Fruit fly (Drosophila melanogaster) whole organism, embryonic: Measurements from ENCODE around the gene NKCC.

Source experiments
- Adf1 ChIP-seq: fragments of 200-800 bp; sonication (Bioruptor generic); IDR thresholded peaks from 2 replicates; pipeline ENCODE4 v1.3.6; 2022; ENCODE audit warnings: missing biosample characterization, missing genetic modification characterization
- Awh ChIP-seq: fragments of 200-800 bp; sonication (Bioruptor generic); IDR thresholded peaks from 2 replicates; pipeline ENCODE4, ENCODE4 v1.3.6; 2022; ENCODE audit warnings: missing biosample characterization, missing genetic modification characterization
- Bteb2 ChIP-seq: fragments of 200-800 bp; sonication (Bioruptor generic); optimal IDR thresholded peaks from 2 replicates; lab custom pipeline; 2016; ENCODE audit warnings: missing biosample characterization, missing genetic modification characterization
- CG10209 ChIP-seq: fragments of 200-800 bp; sonication (Bioruptor generic); optimal IDR thresholded peaks from 3 replicates; lab custom pipeline; 2017; ENCODE audit warnings: missing biosample characterization, mild to moderate bottlenecking, missing genetic modification characterization, missing genetic modification reagents
- CG11247 ChIP-seq: fragments of 200-800 bp; sonication (Bioruptor generic); IDR thresholded peaks from 2 replicates; pipeline ENCODE4 v1.3.6; 2022; ENCODE audit warnings: missing biosample characterization, missing genetic modification characterization
- CG11504 ChIP-seq: fragments of 200-800 bp; sonication (Bioruptor generic); optimal IDR thresholded peaks from 3 replicates; lab custom pipeline; 2019; ENCODE audit warnings: missing biosample characterization, mild to moderate bottlenecking, missing genetic modification characterization, moderate library complexity
- CG12391 ChIP-seq: fragments of 200-800 bp; sonication (Bioruptor generic); optimal IDR thresholded peaks from 3 replicates; lab custom pipeline; 2018; ENCODE audit warnings: missing biosample characterization, mild to moderate bottlenecking, missing genetic modification characterization, moderate library complexity
- CG1647 ChIP-seq: fragments of 200-800 bp; sonication (Bioruptor generic); optimal IDR thresholded peaks from 3 replicates; lab custom pipeline; 2016; ENCODE audit warnings: missing biosample characterization, missing genetic modification characterization
- CG16813 ChIP-seq: fragments of 200-800 bp; sonication (Bioruptor generic); IDR thresholded peaks from 3 replicates; pipeline ENCODE4 v1.3.6; 2022; ENCODE audit warnings: missing biosample characterization, missing genetic modification characterization; ENCODE audit not compliant: partially characterized antibody
- CG17361 ChIP-seq: fragments of 200-800 bp; sonication (Bioruptor generic); IDR thresholded peaks from 3 replicates; pipeline ENCODE4 v1.3.6; 2022; ENCODE audit warnings: missing biosample characterization, missing genetic modification characterization
- CG1792 ChIP-seq: fragments of 200-800 bp; sonication (Bioruptor generic); optimal IDR thresholded peaks from 2 replicates; lab custom pipeline; 2016; ENCODE audit warnings: missing biosample characterization, missing genetic modification characterization
- CG2889 ChIP-seq: fragments of 200-800 bp; sonication (Bioruptor generic); IDR thresholded peaks from 3 replicates; pipeline ENCODE4 v1.3.6; 2022; ENCODE audit warnings: missing biosample characterization, missing genetic modification characterization
- CG30431 ChIP-seq: fragments of 200-800 bp; sonication (Bioruptor generic); optimal IDR thresholded peaks from 2 replicates; lab custom pipeline; 2017; ENCODE audit warnings: missing biosample characterization, missing genetic modification characterization
- CG33557 ChIP-seq: fragments of 200-800 bp; sonication (Bioruptor generic); optimal IDR thresholded peaks from 2 replicates; lab custom pipeline; 2019; ENCODE audit warnings: missing biosample characterization, mild to moderate bottlenecking, missing genetic modification characterization, moderate library complexity
- CG3407 ChIP-seq: fragments of 200-800 bp; sonication (Bioruptor generic); optimal IDR thresholded peaks from 2 replicates; lab custom pipeline; 2018; ENCODE audit warnings: missing biosample characterization, mild to moderate bottlenecking, missing genetic modification characterization
- CG3726 ChIP-seq: fragments of 200-800 bp; sonication (Bioruptor generic); IDR thresholded peaks from 3 replicates; pipeline ENCODE4, ENCODE4 v1.3.6; 2022; ENCODE audit warnings: missing biosample characterization, missing genetic modification characterization
- CG42726 ChIP-seq: fragments of 200-800 bp; sonication (Bioruptor generic); IDR thresholded peaks from 2 replicates; pipeline ENCODE4 v1.3.6; 2022; ENCODE audit warnings: missing biosample characterization, missing genetic modification characterization; ENCODE audit not compliant: partially characterized antibody
- CG4328 ChIP-seq: fragments of 200-800 bp; sonication (Bioruptor generic); optimal IDR thresholded peaks from 3 replicates; lab custom pipeline; 2017; ENCODE audit warnings: missing biosample characterization, missing genetic modification reagents, missing genetic modification characterization
- CG4820 ChIP-seq: fragments of 200-800 bp; sonication (Bioruptor generic); optimal IDR thresholded peaks from 3 replicates; lab custom pipeline; 2016; ENCODE audit warnings: missing biosample characterization, missing genetic modification characterization
- CG7928 ChIP-seq: fragments of 200-800 bp; sonication (Bioruptor generic); optimal IDR thresholded peaks from 2 replicates; lab custom pipeline; 2017; ENCODE audit warnings: missing biosample characterization, mild to moderate bottlenecking, missing genetic modification characterization
- CG9932 ChIP-seq: fragments of 200-800 bp; sonication (Bioruptor generic); IDR thresholded peaks from 2 replicates; pipeline ENCODE4 v1.3.6; 2022; ENCODE audit warnings: missing biosample characterization, missing genetic modification characterization
- CTCF ChIP-seq: fragments of 200-800 bp; sonication (Bioruptor generic); optimal IDR thresholded peaks from 2 replicates; lab custom pipeline; 2017; ENCODE audit warnings: missing biosample characterization, mild to moderate bottlenecking, missing genetic modification characterization, moderate library complexity
- Dp ChIP-seq: fragments of 200-800 bp; sonication (Bioruptor generic); optimal IDR thresholded peaks from 2 replicates; lab custom pipeline; 2018; ENCODE audit warnings: missing biosample characterization, mild to moderate bottlenecking, missing genetic modification characterization, moderate library complexity
- Fer1 ChIP-seq: fragments of 200-800 bp; sonication (Bioruptor generic); optimal IDR thresholded peaks from 2 replicates; lab custom pipeline; 2017; ENCODE audit warnings: missing biosample characterization, mild to moderate bottlenecking, missing genetic modification characterization
- Fer2 ChIP-seq: fragments of 200-800 bp; sonication (Bioruptor generic); optimal IDR thresholded peaks from 2 replicates; lab custom pipeline; 2018; ENCODE audit warnings: missing biosample characterization, mild to moderate bottlenecking, missing genetic modification characterization, moderate library complexity
- HLH54F ChIP-seq: fragments of 200-800 bp; sonication (Bioruptor generic); optimal IDR thresholded peaks from 3 replicates; lab custom pipeline; 2016; ENCODE audit warnings: missing biosample characterization, missing genetic modification characterization
- Hey ChIP-seq: fragments of 200-800 bp; sonication (Bioruptor generic); optimal IDR thresholded peaks from 3 replicates; lab custom pipeline; 2018; ENCODE audit warnings: missing biosample characterization, mild to moderate bottlenecking, missing genetic modification characterization
- Hmr ChIP-seq: fragments of 200-800 bp; sonication (Bioruptor generic); optimal IDR thresholded peaks from 3 replicates; lab custom pipeline; 2017; ENCODE audit warnings: mild to moderate bottlenecking, missing biosample characterization, missing genetic modification reagents, missing genetic modification characterization
- Lim3 ChIP-seq: fragments of 200-800 bp; sonication (Bioruptor generic); IDR thresholded peaks from 2 replicates; pipeline ENCODE4 v1.3.6; 2022; ENCODE audit warnings: missing biosample characterization, missing genetic modification characterization
- Mes4 ChIP-seq: fragments of 200-800 bp; sonication (Bioruptor generic); optimal IDR thresholded peaks from 2 replicates; lab custom pipeline; 2016; ENCODE audit warnings: missing biosample characterization, missing genetic modification characterization
- NFAT ChIP-seq: fragments of 200-800 bp; sonication (Bioruptor generic); IDR thresholded peaks from 2 replicates; pipeline ENCODE4 v1.3.6; 2022; ENCODE audit warnings: missing biosample characterization, missing genetic modification characterization
- Nf-YB ChIP-seq: fragments of 200-800 bp; sonication (Bioruptor generic); optimal IDR thresholded peaks from 3 replicates; lab custom pipeline; 2019; ENCODE audit warnings: missing biosample characterization, mild to moderate bottlenecking, missing genetic modification characterization, moderate library complexity
- Rfx ChIP-seq: fragments of 200-800 bp; sonication (Bioruptor generic); IDR thresholded peaks from 2 replicates; pipeline ENCODE4 v1.3.6; 2022; ENCODE audit warnings: missing biosample characterization, missing genetic modification characterization
- Scr ChIP-seq: fragments of 200-800 bp; sonication (Bioruptor generic); IDR thresholded peaks from 2 replicates; pipeline ENCODE4 v1.3.6; 2022; ENCODE audit warnings: missing biosample characterization, missing genetic modification characterization; ENCODE audit not compliant: partially characterized antibody
- amos ChIP-seq: fragments of 200-800 bp; sonication (Bioruptor generic); IDR thresholded peaks from 2 replicates; pipeline ENCODE4 v1.3.6; 2022; ENCODE audit warnings: missing biosample characterization, missing genetic modification characterization; ENCODE audit not compliant: partially characterized antibody
- ato ChIP-seq: fragments of 200-800 bp; sonication (Bioruptor generic); IDR thresholded peaks from 2 replicates; pipeline ENCODE4 v1.3.6; 2022; ENCODE audit warnings: missing biosample characterization, missing genetic modification characterization; ENCODE audit not compliant: partially characterized antibody
- bsh ChIP-seq, 2 experiments: fragments of 200-800 bp; sonication (Bioruptor generic); optimal IDR thresholded peaks; 2 replicates each; lab custom pipeline; 2017 to 2018; ENCODE audit warnings: mild to moderate bottlenecking in 2 of 2, missing biosample characterization in 2 of 2, missing genetic modification characterization in 2 of 2, moderate library complexity in 1 of 2
- dati ChIP-seq: fragments of 200-800 bp; sonication (Bioruptor generic); IDR thresholded peaks from 2 replicates; pipeline ENCODE4 v1.3.6; 2022; ENCODE audit warnings: missing biosample characterization, missing genetic modification characterization
- dimm ChIP-seq: fragments of 200-800 bp; sonication (Bioruptor generic); IDR thresholded peaks from 2 replicates; pipeline ENCODE4 v1.3.6; 2022; ENCODE audit warnings: missing biosample characterization, missing genetic modification characterization
- dmrt99B ChIP-seq: fragments of 200-800 bp; sonication (Bioruptor generic); optimal IDR thresholded peaks from 2 replicates; lab custom pipeline; 2018; ENCODE audit warnings: missing biosample characterization, mild to moderate bottlenecking, missing genetic modification characterization, moderate library complexity
- en ChIP-seq: fragments of 200-800 bp; sonication (Bioruptor generic); optimal IDR thresholded peaks from 2 replicates; lab custom pipeline; 2016; ENCODE audit warnings: missing biosample characterization, missing genetic modification characterization
- gcm2 ChIP-seq: fragments of 200-800 bp; sonication (Bioruptor generic); optimal IDR thresholded peaks from 2 replicates; lab custom pipeline; 2016; ENCODE audit warnings: missing biosample characterization, missing genetic modification characterization
- odd ChIP-seq: fragments of 200-800 bp; sonication (Bioruptor generic); optimal IDR thresholded peaks from 2 replicates; lab custom pipeline; 2017; ENCODE audit warnings: missing biosample characterization, mild to moderate bottlenecking, missing genetic modification characterization
- onecut ChIP-seq: fragments of 200-800 bp; sonication (Bioruptor generic); IDR thresholded peaks from 2 replicates; pipeline ENCODE4 v1.3.6; 2022; ENCODE audit warnings: missing biosample characterization, missing genetic modification characterization
- pnt ChIP-seq: fragments of 200-800 bp; sonication (Bioruptor generic); optimal IDR thresholded peaks from 3 replicates; lab custom pipeline; 2016; ENCODE audit warnings: missing biosample characterization, missing genetic modification characterization
- repo ChIP-seq: fragments of 200-800 bp; sonication (Bioruptor generic); optimal IDR thresholded peaks from 2 replicates; lab custom pipeline; 2016; ENCODE audit warnings: missing biosample characterization, missing genetic modification characterization
- rib ChIP-seq: fragments of 200-800 bp; sonication (Bioruptor generic); IDR thresholded peaks from 2 replicates; pipeline ENCODE4 v1.3.6; 2022; ENCODE audit warnings: missing biosample characterization, missing genetic modification characterization
- schlank ChIP-seq: fragments of 200-800 bp; sonication (Bioruptor generic); optimal IDR thresholded peaks from 2 replicates; lab custom pipeline; 2018; ENCODE audit warnings: missing biosample characterization, mild to moderate bottlenecking, missing genetic modification characterization
- wek ChIP-seq: fragments of 200-800 bp; sonication (Bioruptor generic); optimal IDR thresholded peaks from 3 replicates; lab custom pipeline; 2018; ENCODE audit warnings: missing biosample characterization, mild to moderate bottlenecking, missing genetic modification characterization, moderate library complexity
- zen ChIP-seq: fragments of 200-800 bp; sonication (Bioruptor generic); optimal IDR thresholded peaks from 3 replicates; lab custom pipeline; 2018; ENCODE audit warnings: missing biosample characterization, mild to moderate bottlenecking, missing genetic modification characterization, moderate library complexity
- zen2 ChIP-seq: fragments of 200-800 bp; sonication (Bioruptor generic); IDR thresholded peaks from 3 replicates; pipeline ENCODE4 v1.3.6; 2022; ENCODE audit warnings: missing biosample characterization, missing genetic modification characterization; ENCODE audit not compliant: partially characterized antibody

NKCC gene

dm6 chr3R:5466875-5467274, 35.6 kb downstream of the NKCC start, which contains the start of gene RpL35A (continued):
- TF ChIP-seq zen (tag; lab: Kevin White, UChicago) (peak; percentile 50), CG1792 (GFP tag; lab: Kevin White, UChicago) (peak; percentile 45), CG2889 (GFP tag; lab: Robert Waterston, UW) (no peak), CG17361 (GFP tag; lab: Robert Waterston, UW) (peak; percentile 66; the same call in 2 of the 3 replicates), onecut (GFP tag; lab: Robert Waterston, UW) (peak; percentile 70), CG9932 (GFP tag; lab: Robert Waterston, UW) (peak; percentile 50), CG4328 (GFP tag; lab: Kevin White, UChicago) (peak; percentile 83), dati (GFP tag; lab: Robert Waterston, UW) (no peak; the same call in 1 of the 2 replicates), CG42726 (GFP tag; lab: Robert Waterston, UW) (no peak), CG33557 (GFP tag; lab: Kevin White, UChicago) (peak; percentile 62), amos (no peak; the same call in 1 of the 2 replicates), schlank (tag; lab: Kevin White, UChicago) (peak; percentile 76), ato (GFP tag; lab: Robert Waterston, UW) (no peak), Adf1 (GFP tag; lab: Robert Waterston, UW) (no peak), Rfx (peak; percentile 73), odd (GFP tag; lab: Kevin White, UChicago) (peak; percentile 85), pnt (GFP tag; lab: Kevin White, UChicago) (no peak), NFAT (GFP tag; lab: Robert Waterston, UW) (peak; percentile 58; the same call in 1 of the 2 replicates), HLH54F (GFP tag; lab: Kevin White, UChicago) (no peak), Fer2 (tag; lab: Kevin White, UChicago) (peak; percentile 68), Hey (peak; percentile 44), CG7928 (GFP tag; lab: Kevin White, UChicago) (peak; percentile 43), gcm2 (GFP tag; lab: Kevin White, UChicago) (peak; percentile 38), Scr (no peak), repo (GFP tag; lab: Kevin White, UChicago) (peak; percentile 35), Hmr (GFP tag; lab: Kevin White, UChicago) (peak; percentile 90), Fer1 (GFP tag; lab: Kevin White, UChicago) (peak; percentile 90), CG11247 (GFP tag; lab: Robert Waterston, UW) (peak; percentile 57), CG11504 (peak; percentile 62), CTCF (GFP tag; lab: Kevin White, UChicago) (peak; percentile 57), dmrt99B (tag; lab: Kevin White, UChicago) (peak; percentile 57), Lim3 (GFP tag; lab: Robert Waterston, UW) (no peak), Awh (GFP tag; lab: Robert Waterston, UW) (peak; percentile 55; the same call in 1 of the 2 replicates), bsh (GFP tag; optimal IDR thresholded peaks at IDR 0.05; lab: Kevin White, UChicago) (peak; percentile 53 to 60), CG16813 (no peak), rib (GFP tag; lab: Robert Waterston, UW) (no peak), CG10209 (GFP tag; lab: Kevin White, UChicago) (peak; percentile 60), zen2 (GFP tag; lab: Robert Waterston, UW) (no peak), Dp (GFP tag; lab: Kevin White, UChicago) (peak; percentile 43), Bteb2 (GFP tag; lab: Kevin White, UChicago) (peak; percentile 63), CG4820 (GFP tag; lab: Kevin White, UChicago) (no peak), Mes4 (GFP tag; lab: Kevin White, UChicago) (peak; percentile 85), wek (GFP tag; lab: Kevin White, UChicago) (peak; percentile 99), CG30431 (peak; percentile 21), CG1647 (peak; percentile 27), CG12391 (peak; percentile 70), CG3726 (GFP tag; lab: Robert Waterston, UW) (no peak), Nf-YB (GFP tag; lab: Kevin White, UChicago) (peak; percentile 61), dimm (no peak), en (peak; percentile 57), CG3407 (GFP tag; lab: Kevin White, UChicago) (peak; percentile 70)
